Worm (Caenorhabditis elegans) whole organism, L3 larva: ENCODE results near the gene egl-43.

Source experiments
- R02D3.7 ChIP-seq: fragments of 150-350 bp; optimal IDR thresholded peaks from 2 replicates; lab custom pipeline; 2014; ENCODE audit warnings: missing biosample characterization, missing genetic modification characterization
- ZK546.5 ChIP-seq: sonication (generic microtip); optimal IDR thresholded peaks from 2 replicates; lab custom pipeline; 2017; ENCODE audit warnings: missing biosample characterization, missing genetic modification characterization
- ama-1 ChIP-seq: fragments of 150-350 bp; optimal IDR thresholded peaks from 2 replicates; lab custom pipeline; 2018
- ceh-28 ChIP-seq: fragments of 150-350 bp; optimal IDR thresholded peaks from 2 replicates; lab custom pipeline; 2014; ENCODE audit warnings: missing biosample characterization, missing genetic modification reagents, missing genetic modification characterization
- ceh-9 ChIP-seq: sonication (generic microtip); optimal IDR thresholded peaks from 2 replicates; lab custom pipeline; 2018; ENCODE audit warnings: missing biosample characterization, missing genetic modification characterization
- daf-12 ChIP-seq: fragments of 150-350 bp; optimal IDR thresholded peaks from 2 replicates; lab custom pipeline; 2014; ENCODE audit warnings: missing biosample characterization, missing genetic modification reagents, missing genetic modification characterization
- egl-27 ChIP-seq: sonication (generic microtip); optimal IDR thresholded peaks from 4 replicates; lab custom pipeline; 2017; ENCODE audit warnings: missing biosample characterization, missing genetic modification reagents, missing genetic modification characterization
- elt-2 ChIP-seq: sonication (generic microtip); optimal IDR thresholded peaks from 2 replicates; lab custom pipeline; 2016; ENCODE audit warnings: missing genetic modification reagents, mild to moderate bottlenecking, missing genetic modification characterization, missing compliant biosample characterization
- fkh-2 ChIP-seq: fragments of 150-350 bp; optimal IDR thresholded peaks from 2 replicates; lab custom pipeline; 2014; ENCODE audit warnings: missing biosample characterization, missing genetic modification reagents, missing genetic modification characterization
- fos-1 ChIP-seq: fragments of 150-350 bp; optimal IDR thresholded peaks from 2 replicates; lab custom pipeline; 2014; ENCODE audit warnings: missing biosample characterization, missing genetic modification characterization
- hmg-11 ChIP-seq: sonication (generic microtip); optimal IDR thresholded peaks from 2 replicates; lab custom pipeline; 2016; ENCODE audit warnings: missing genetic modification characterization, missing compliant biosample characterization
- jun-1 ChIP-seq: fragments of 150-350 bp; optimal IDR thresholded peaks from 2 replicates; lab custom pipeline; 2014; ENCODE audit warnings: missing biosample characterization, missing genetic modification reagents, missing genetic modification characterization
- lin-15B ChIP-seq: fragments of 150-350 bp; optimal IDR thresholded peaks from 2 replicates; lab custom pipeline; 2014; ENCODE audit warnings: missing biosample characterization, missing genetic modification characterization
- lsy-12 ChIP-seq: sonication (generic microtip); optimal IDR thresholded peaks from 2 replicates; lab custom pipeline; 2016; ENCODE audit warnings: mild to moderate bottlenecking, missing genetic modification characterization, missing compliant biosample characterization
- mml-1 ChIP-seq: fragments of 150-350 bp; sonication (generic microtip); optimal IDR thresholded peaks from 3 replicates; lab custom pipeline; 2014; ENCODE audit warnings: missing biosample characterization, missing genetic modification characterization
- nfya-1 ChIP-seq: sonication (generic microtip); optimal IDR thresholded peaks from 2 replicates; lab custom pipeline; 2017; ENCODE audit warnings: missing genetic modification characterization, mild to moderate bottlenecking, missing compliant biosample characterization, antibody characterized with exemption, moderate library complexity; ENCODE audit not compliant: insufficient read depth
- nhr-11 ChIP-seq: fragments of 150-350 bp; optimal IDR thresholded peaks from 2 replicates; lab custom pipeline; 2014; ENCODE audit warnings: missing biosample characterization, missing genetic modification characterization
- nhr-23 ChIP-seq: fragments of 150-350 bp; optimal IDR thresholded peaks from 2 replicates; lab custom pipeline; 2014; ENCODE audit warnings: missing biosample characterization, missing genetic modification reagents, missing genetic modification characterization
- nhr-237 ChIP-seq: fragments of 150-350 bp; optimal IDR thresholded peaks from 2 replicates; lab custom pipeline; 2014; ENCODE audit warnings: missing biosample characterization, missing genetic modification characterization
- nhr-28 ChIP-seq: fragments of 150-350 bp; optimal IDR thresholded peaks from 2 replicates; lab custom pipeline; 2014; ENCODE audit warnings: missing biosample characterization, missing genetic modification characterization
- nhr-43 ChIP-seq: sonication (generic microtip); optimal IDR thresholded peaks from 2 replicates; lab custom pipeline; 2016; ENCODE audit warnings: mild to moderate bottlenecking, missing genetic modification characterization, missing compliant biosample characterization; ENCODE audit not compliant: poor library complexity, severe bottlenecking
- pha-4 ChIP-seq: fragments of 150-350 bp; optimal IDR thresholded peaks from 2 replicates; lab custom pipeline; 2014; ENCODE audit warnings: missing biosample characterization, missing genetic modification reagents, missing genetic modification characterization
- pqm-1 ChIP-seq: fragments of 150-350 bp; optimal IDR thresholded peaks from 2 replicates; lab custom pipeline; 2017; ENCODE audit warnings: missing biosample characterization, missing genetic modification characterization, inconsistent platforms
- sea-2 ChIP-seq: fragments of 150-350 bp; sonication (generic microtip); optimal IDR thresholded peaks from 4 replicates; lab custom pipeline; 2014; ENCODE audit warnings: missing biosample characterization, missing genetic modification reagents, missing genetic modification characterization
- skn-1 ChIP-seq: fragments of 150-350 bp; optimal IDR thresholded peaks from 2 replicates; lab custom pipeline; 2014; ENCODE audit warnings: missing biosample characterization, missing genetic modification characterization
- ztf-4 ChIP-seq: fragments of 150-350 bp; optimal IDR thresholded peaks from 2 replicates; lab custom pipeline; 2014; ENCODE audit warnings: missing biosample characterization, missing genetic modification characterization

egl-43 gene

ce11 chrII:9928470-9928869 lies 26.5 kb upstream of the egl-43 start:
- TF ChIP-seq fkh-2 (tag; lab: Kevin White, UChicago), result no peak
- TF ChIP-seq nhr-237 (tag; lab: Kevin White, UChicago), result no peak
- no peak for TF ChIP-seq ceh-9 (tag; lab: Kevin White, UChicago)
- no peak for TF ChIP-seq skn-1 (tag; lab: Kevin White, UChicago)
- TF ChIP-seq, all 47 proteins: peak for 0

- no peak for TF ChIP-seq ceh-28 (tag; lab: Kevin White, UChicago)
- TF ChIP-seq ztf-4 (tag; lab: Kevin White, UChicago), result no peak
- peak; percentile 78 for TF ChIP-seq lin-15B (tag; lab: Kevin White, UChicago)
- no peak for TF ChIP-seq fkh-2 (tag; lab: Kevin White, UChicago)
- peak; percentile 59 for TF ChIP-seq hmg-11
- peak; percentile 47 for TF ChIP-seq nfya-1
- peak; percentile 49 for TF ChIP-seq nhr-11 (tag; lab: Kevin White, UChicago)
- no peak for TF ChIP-seq fos-1 (tag; lab: Kevin White, UChicago)
- peak; percentile 9 for TF ChIP-seq nhr-43 (tag; lab: Kevin White, UChicago)
Observed at ce11 chrII:9931012-9931411, 24.0 kb upstream of the egl-43 start.

- TF ChIP-seq sea-2 (GFP tag; lab: Kevin White, UChicago), result no peak
- peak; percentile 65 for TF ChIP-seq pqm-1 (tag; lab: Kevin White, UChicago)
- TF ChIP-seq pha-4 (tag; lab: Kevin White, UChicago), result peak; percentile 23
- peak; percentile 72 for TF ChIP-seq elt-2 (tag; lab: Kevin White, UChicago)
Observed at ce11 chrII:9931476-9931875, 23.5 kb upstream of the egl-43 start, which contains the start of gene pho-11. Gene pho-11 (plus strand): TSS chrII:9931849.

ce11 chrII:9933947-9934383 lies 21.0 kb upstream of the egl-43 start:
- TF ChIP-seq elt-2 (tag; lab: Kevin White, UChicago) (peak; percentile 11), mml-1 (tag; lab: Kevin White, UChicago) (no peak), ama-1 (lab: Kevin White, UChicago) (peak; percentile 92), nhr-43 (tag; lab: Kevin White, UChicago) (peak; percentile 60), lsy-12 (tag; lab: Kevin White, UChicago) (peak; percentile 29)

- peak; percentile 86 for TF ChIP-seq ama-1 (lab: Kevin White, UChicago)
- TF ChIP-seq nhr-43 (tag; lab: Kevin White, UChicago), result peak; percentile 41
- no peak for TF ChIP-seq ZK546.5 (tag; lab: Kevin White, UChicago)
- TF ChIP-seq nhr-11 (tag; lab: Kevin White, UChicago), result no peak
- TF ChIP-seq nhr-28 (tag; lab: Kevin White, UChicago), result no peak
- TF ChIP-seq, all 47 proteins: peak for 2
Observed at ce11 chrII:9934570-9934969, 20.4 kb upstream of the egl-43 start.

- TF ChIP-seq pha-4 (tag; lab: Kevin White, UChicago) (peak; percentile 38), nhr-23 (no peak), ama-1 (lab: Kevin White, UChicago) (peak; percentile 37), pqm-1 (tag; lab: Kevin White, UChicago) (peak; percentile 82), ZK546.5 (tag; lab: Kevin White, UChicago) (no peak), R02D3.7 (tag; lab: Kevin White, UChicago) (no peak), elt-2 (tag; lab: Kevin White, UChicago) (peak; percentile 83), jun-1 (tag; lab: Kevin White, UChicago) (no peak), egl-27 (tag; lab: Kevin White, UChicago) (no peak), daf-12 (tag; lab: Kevin White, UChicago) (no peak), fos-1 (tag; lab: Kevin White, UChicago) (no peak), fkh-2 (tag; lab: Kevin White, UChicago) (no peak), skn-1 (tag; lab: Kevin White, UChicago) (no peak)
Observed at ce11 chrII:9935044-9935599, 19.9 kb upstream of the egl-43 start.

ce11 chrII:9935664-9936063 lies 19.3 kb upstream of the egl-43 start:
- TF ChIP-seq ama-1 (lab: Kevin White, UChicago), result peak; percentile 55
- TF ChIP-seq lin-15B (tag; lab: Kevin White, UChicago), result no peak
